Worm (Caenorhabditis elegans): Measurements from ENCODE around the gene tpan-1.

tpan-1 gene

DNA sequence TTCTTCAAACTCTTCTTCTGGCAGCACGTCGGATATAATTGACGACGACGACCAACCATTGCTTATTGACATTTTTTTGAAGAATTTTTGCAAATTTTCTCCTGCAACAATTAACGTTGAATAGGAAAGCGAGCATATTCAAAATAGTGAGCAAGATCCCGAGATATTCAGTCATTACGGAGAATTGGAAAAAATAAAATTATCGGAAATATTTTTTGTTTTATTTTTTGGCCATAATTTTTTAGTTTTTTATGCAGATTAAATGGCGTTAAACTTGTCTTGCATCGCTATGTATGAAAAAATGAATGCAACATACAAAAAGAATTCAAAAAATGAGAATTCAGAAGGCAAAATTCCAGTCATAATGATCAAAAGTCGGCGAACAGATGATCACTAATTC is 19.2 kb upstream of the tpan-1 start, which contains the start of gene elp-1:
elp-1 (minus strand) TSS at position 101 of the 400 bp plus-strand sequence.
- TF ChIP-seq alr-1 (tag; optimal IDR thresholded peaks at IDR 0.05) (no peak), blmp-1 (tag; optimal IDR thresholded peaks at IDR 0.05; ENCODE audit: insufficient read depth) (no peak), lin-39 (tag; optimal IDR thresholded peaks at IDR 0.05) (no peak), nhr-6 (tag; optimal IDR thresholded peaks at IDR 0.05) (no peak), fos-1 (tag; optimal IDR thresholded peaks at IDR 0.05) (no peak), elt-1 (tag; optimal IDR thresholded peaks at IDR 0.05) (no peak), F13H6.1 (tag; optimal IDR thresholded peaks at IDR 0.05) (no peak), mbf-1 (tag; optimal IDR thresholded peaks at IDR 0.05) (no peak), unc-55 (GFP tag; optimal IDR thresholded peaks at IDR 0.05) (no peak), aly-2 (tag; optimal IDR thresholded peaks at IDR 0.05) (no peak), R02D3.7 (tag; optimal IDR thresholded peaks at IDR 0.05) (no peak), sma-9 (GFP tag; optimal IDR thresholded peaks at IDR 0.05) (no peak), sma-9 (tag; optimal IDR thresholded peaks at IDR 0.05) (no peak), Y55F3AM.14 (GFP tag; optimal IDR thresholded peaks at IDR 0.05) (no peak), snpc-4 (tag; optimal IDR thresholded peaks at IDR 0.05) (no peak), ceh-16 (tag; optimal IDR thresholded peaks at IDR 0.05) (no peak), nhr-25 (tag; optimal IDR thresholded peaks at IDR 0.05) (no peak), sma-3 (GFP tag; optimal IDR thresholded peaks at IDR 0.05) (no peak), egl-27 (tag; optimal IDR thresholded peaks at IDR 0.05) (no peak), nhr-21 (tag; optimal IDR thresholded peaks at IDR 0.05) (no peak), nhr-23 (tag; optimal IDR thresholded peaks at IDR 0.05) (no peak)

DNA sequence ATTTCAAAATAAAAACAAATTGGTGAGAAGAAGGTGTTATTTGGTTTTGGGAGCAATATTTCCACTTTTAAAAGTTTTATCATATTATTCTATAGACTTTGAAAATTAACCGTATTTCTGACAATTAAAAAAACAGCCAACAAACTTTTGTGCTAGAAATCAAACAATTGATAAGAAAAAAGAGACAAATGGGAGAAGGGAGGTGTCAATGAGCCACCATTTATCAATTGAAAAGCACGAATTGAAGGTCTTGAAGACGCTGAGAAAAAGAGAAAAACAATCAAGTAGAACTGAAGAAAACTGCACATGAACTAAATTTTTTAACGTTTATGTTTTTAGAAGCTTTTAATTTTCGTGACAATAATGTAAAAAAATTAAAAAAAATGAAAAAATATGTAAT is 18.5 kb upstream of the tpan-1 start:
- TF ChIP-seq fos-1 (tag; optimal IDR thresholded peaks at IDR 0.05), result peak; percentile 85
- TF ChIP-seq egl-27 (tag; optimal IDR thresholded peaks at IDR 0.05), result no peak

DNA sequence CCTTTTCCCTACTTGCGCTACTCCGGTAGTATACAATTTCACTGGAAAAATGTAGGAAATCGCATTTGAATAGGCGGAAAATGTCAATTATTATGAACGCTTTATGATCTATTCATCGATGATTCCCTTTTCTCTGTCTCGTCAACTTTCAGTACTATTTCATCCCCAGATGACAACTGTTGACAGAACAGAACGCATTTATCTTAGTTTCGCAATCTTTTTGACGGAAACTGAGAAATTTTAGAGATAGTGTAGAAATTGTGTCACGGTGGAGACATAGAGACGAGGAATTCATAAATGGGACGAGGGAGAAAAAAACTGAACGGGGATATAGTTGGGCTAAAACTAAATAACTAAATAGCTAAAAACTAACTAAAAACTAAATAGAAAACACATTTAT is 17.6 kb upstream of the tpan-1 start:
- TF ChIP-seq nhr-237 (tag; optimal IDR thresholded peaks at IDR 0.05), result no peak
- TF ChIP-seq alr-1 (tag; optimal IDR thresholded peaks at IDR 0.05), result no peak
- TF ChIP-seq snpc-4 (tag; optimal IDR thresholded peaks at IDR 0.05), result no peak
- TF ChIP-seq C34F6.9 (tag; optimal IDR thresholded peaks at IDR 0.05), result peak; percentile 2
- TF ChIP-seq nhr-129 (tag; optimal IDR thresholded peaks at IDR 0.05), result peak; percentile 27
- peak in 1 of 2 experiments; percentile 2 for TF ChIP-seq lsy-2 (tag; optimal IDR thresholded peaks at IDR 0.05)
- no peak for TF ChIP-seq nhr-25 (tag; optimal IDR thresholded peaks at IDR 0.05)
- no peak for TF ChIP-seq peb-1 (tag; optimal IDR thresholded peaks at IDR 0.05)

DNA sequence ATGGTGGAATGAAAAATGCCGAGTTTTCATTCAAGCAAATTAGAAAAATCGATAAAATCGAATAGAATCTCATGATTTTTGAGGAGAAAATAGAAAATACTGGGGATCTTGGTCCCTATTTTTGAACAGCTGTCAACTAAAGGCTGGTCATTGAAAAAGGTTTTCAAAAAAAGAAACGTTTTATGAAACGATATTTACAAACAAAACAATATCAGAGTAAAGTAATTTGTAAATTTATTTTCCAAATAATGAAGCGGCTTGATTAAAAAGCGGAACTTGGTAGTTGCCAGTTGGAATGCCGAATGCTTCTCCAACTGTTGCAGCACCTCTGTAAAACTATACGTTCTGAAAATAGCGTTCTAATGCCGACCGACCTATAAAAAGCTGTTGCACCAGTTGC is 15.7 kb upstream of the tpan-1 start, which contains the start of gene F38A6.5:
F38A6.5 (minus strand) TSS at position 101 of the 400 bp plus-strand sequence.
- no peak for TF ChIP-seq dmd-4 (tag; optimal IDR thresholded peaks at IDR 0.05)
- TF ChIP-seq egl-27 (tag; optimal IDR thresholded peaks at IDR 0.05), result no peak
- TF ChIP-seq crh-2 (tag; optimal IDR thresholded peaks at IDR 0.05), result no peak
- no peak for TF ChIP-seq lin-39 (tag; optimal IDR thresholded peaks at IDR 0.05)
- no peak for TF ChIP-seq fos-1 (tag; optimal IDR thresholded peaks at IDR 0.05)
- TF ChIP-seq R02D3.7 (tag; optimal IDR thresholded peaks at IDR 0.05), result no peak
- TF ChIP-seq sem-4 (tag; optimal IDR thresholded peaks at IDR 0.05), result no peak
- no peak for TF ChIP-seq mab-5 (tag; optimal IDR thresholded peaks at IDR 0.05)
- no peak for TF ChIP-seq gmeb-1 (tag; optimal IDR thresholded peaks at IDR 0.05)
- no peak for TF ChIP-seq ztf-1 (GFP tag; conservative IDR thresholded peaks at IDR 0.05)
- TF ChIP-seq F13H6.1 (tag; optimal IDR thresholded peaks at IDR 0.05), result no peak
- TF ChIP-seq nhr-237 (tag; optimal IDR thresholded peaks at IDR 0.05), result no peak
- no peak for TF ChIP-seq ztf-11 (tag; optimal IDR thresholded peaks at IDR 0.05)
- TF ChIP-seq ama-1 (optimal IDR thresholded peaks at IDR 0.05), result no peak
- TF ChIP-seq elt-3 (tag; optimal IDR thresholded peaks at IDR 0.05), result no peak
- no peak for TF ChIP-seq blmp-1 (tag; optimal IDR thresholded peaks at IDR 0.05; ENCODE audit: insufficient read depth)
- no peak for TF ChIP-seq sma-3 (GFP tag; optimal IDR thresholded peaks at IDR 0.05)
- no peak for TF ChIP-seq nhr-23 (tag; optimal IDR thresholded peaks at IDR 0.05)

DNA sequence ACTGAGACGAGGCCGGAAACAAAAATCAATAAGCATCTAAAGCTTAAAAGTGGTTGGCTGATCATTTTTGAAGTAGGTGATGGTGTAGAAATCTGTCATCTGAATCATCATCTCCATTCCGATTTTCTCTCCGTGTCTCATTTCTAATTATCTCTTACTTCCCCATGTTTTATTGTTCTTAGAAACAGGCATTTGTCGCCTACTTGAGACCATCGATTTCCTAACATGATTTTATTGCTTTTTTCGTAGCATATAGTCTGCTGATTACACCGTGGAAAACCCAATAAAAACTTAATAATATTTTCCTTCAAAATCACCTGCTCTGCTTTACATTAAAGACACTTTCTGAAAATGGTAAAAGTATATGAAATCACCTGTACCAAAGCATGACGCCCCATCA is 14.0 kb upstream of the tpan-1 start, which contains the start of gene F38A6.4:
F38A6.4 (minus strand) TSS at position 101 of the 400 bp plus-strand sequence.
- TF ChIP-seq R02D3.7 (tag; optimal IDR thresholded peaks at IDR 0.05), result no peak
- TF ChIP-seq mdl-1 (tag; optimal IDR thresholded peaks at IDR 0.05), result no peak
- TF ChIP-seq dmd-4 (tag; optimal IDR thresholded peaks at IDR 0.05), result no peak
- no peak for TF ChIP-seq lsy-2 (tag; optimal IDR thresholded peaks at IDR 0.05)
- no peak for TF ChIP-seq lin-39 (tag; optimal IDR thresholded peaks at IDR 0.05)
- TF ChIP-seq Y55F3AM.14 (GFP tag; optimal IDR thresholded peaks at IDR 0.05), result no peak
- TF ChIP-seq ama-1 (optimal IDR thresholded peaks at IDR 0.05), result no peak
- no peak for TF ChIP-seq elt-1 (tag; optimal IDR thresholded peaks at IDR 0.05)
- TF ChIP-seq alr-1 (tag; optimal IDR thresholded peaks at IDR 0.05), result no peak
- no peak for TF ChIP-seq ceh-82 (tag; optimal IDR thresholded peaks at IDR 0.05)
- no peak for TF ChIP-seq zag-1 (tag; optimal IDR thresholded peaks at IDR 0.05)
- TF ChIP-seq nhr-21 (tag; optimal IDR thresholded peaks at IDR 0.05), result no peak
- TF ChIP-seq nhr-25 (tag; optimal IDR thresholded peaks at IDR 0.05), result no peak
- no peak for TF ChIP-seq C34F6.9 (tag; optimal IDR thresholded peaks at IDR 0.05)

Data from whole organism, L2 larva.